Fruit fly (Drosophila melanogaster) whole organism: ENCODE results near the gene Sgs5bis.

Experiments
- CG8478 ChIP-seq: fragments of >200 bp; optimal IDR thresholded peaks from 2 replicates; lab custom pipeline; 2018; ENCODE audit warnings: inconsistent platforms
- Dll ChIP-seq: fragments of >200 bp; optimal IDR thresholded peaks from 2 replicates; lab custom pipeline; 2017
- EcR ChIP-seq, 2 experiments: fragments of >200 bp; optimal IDR thresholded peaks; 2 replicates each; lab custom pipeline; 2017; ENCODE audit warnings: missing biosample characterization in 2 of 2, missing genetic modification characterization in 2 of 2, missing genetic modification reagents in 2 of 2
- pan ChIP-seq: fragments of >200 bp; optimal IDR thresholded peaks from 2 replicates; lab custom pipeline; 2017
- psq ChIP-seq: fragments of >200 bp; optimal IDR thresholded peaks from 2 replicates; lab custom pipeline; 2017
- usp ChIP-seq: fragments of >200 bp; optimal IDR thresholded peaks from 2 replicates; lab custom pipeline; 2017; ENCODE audit warnings: missing biosample characterization, missing genetic modification characterization, mixed read lengths

Gene Sgs5bis

DNA sequence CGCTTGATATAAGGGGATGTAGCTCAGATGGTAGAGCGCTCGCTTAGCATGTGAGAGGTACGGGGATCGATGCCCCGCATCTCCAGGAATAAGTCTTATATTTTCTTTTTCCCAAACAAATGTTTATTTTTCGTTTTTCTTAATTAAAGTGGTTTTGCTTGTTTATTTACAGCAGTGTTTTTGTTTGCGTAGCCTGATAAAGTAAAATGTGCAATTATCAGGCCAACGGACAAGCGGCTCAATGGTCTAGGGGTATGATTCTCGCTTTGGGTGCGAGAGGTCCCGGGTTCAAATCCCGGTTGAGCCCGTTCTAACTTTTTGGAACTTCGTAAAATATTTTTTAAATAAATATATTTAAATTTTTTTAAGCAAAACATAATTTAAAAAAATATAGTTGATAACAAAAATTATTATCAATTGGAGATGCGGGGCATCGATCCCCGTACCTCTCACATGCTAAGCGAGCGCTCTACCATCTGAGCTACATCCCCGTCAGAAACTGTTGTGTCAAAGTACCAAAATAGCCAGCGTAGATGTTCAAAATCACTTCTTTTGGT lies 25.6 kb downstream of the Sgs5bis start:
- no peak for TF ChIP-seq CG8478 (lab: Kevin White, UChicago)
- no peak for TF ChIP-seq EcR (GFP tag; optimal IDR thresholded peaks at IDR 0.05; lab: Kevin White, UChicago)
- TF ChIP-seq usp (GFP tag; lab: Kevin White, UChicago) = no peak
- no peak for TF ChIP-seq psq (lab: Kevin White, UChicago)
- TF ChIP-seq Dll (lab: Kevin White, UChicago) = no peak
- TF ChIP-seq pan (lab: Kevin White, UChicago) = no peak

DNA sequence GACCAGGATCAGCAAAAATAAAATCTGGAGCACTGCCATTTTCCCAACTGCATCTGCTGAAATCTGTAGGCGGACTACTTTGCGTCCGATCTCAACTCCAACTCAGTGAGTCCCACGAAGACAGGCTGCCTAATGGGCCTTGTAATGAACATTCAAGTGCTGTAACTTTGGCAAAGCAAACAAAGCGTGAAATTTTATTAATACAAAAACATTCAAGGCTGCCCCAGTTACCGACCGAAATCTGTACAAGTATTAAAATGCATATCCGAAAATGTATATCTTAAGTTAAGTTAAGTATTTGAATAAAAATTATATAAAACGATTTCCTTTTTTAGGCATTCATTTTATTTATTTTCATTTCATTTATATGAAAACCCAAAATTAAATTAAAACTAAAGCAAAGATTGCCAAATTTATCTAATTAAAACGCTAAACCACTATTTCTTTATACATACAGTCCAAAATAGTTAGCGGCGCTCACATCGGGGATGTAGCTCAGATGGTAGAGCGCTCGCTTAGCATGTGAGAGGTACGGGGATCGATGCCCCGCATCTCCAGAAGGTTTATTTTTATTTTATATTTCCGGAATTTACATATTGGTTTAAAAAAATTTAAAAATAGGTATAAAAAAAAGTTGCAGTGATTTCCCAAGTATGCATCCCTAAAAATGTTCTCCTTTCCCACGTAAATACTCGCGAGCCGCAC lies 28.0 kb downstream of the Sgs5bis start, which contains the start of gene CG14323:
Gene CG14323 (minus strand): TSS at position 51 of the 705 bp plus-strand sequence.
- TF ChIP-seq psq (lab: Kevin White, UChicago) = no peak
- TF ChIP-seq EcR (GFP tag; optimal IDR thresholded peaks at IDR 0.05; lab: Kevin White, UChicago) = no peak
- no peak for TF ChIP-seq pan (lab: Kevin White, UChicago)
- TF ChIP-seq usp (GFP tag; lab: Kevin White, UChicago) = no peak
- no peak for TF ChIP-seq Dll (lab: Kevin White, UChicago)
- no peak for TF ChIP-seq CG8478 (lab: Kevin White, UChicago)

DNA sequence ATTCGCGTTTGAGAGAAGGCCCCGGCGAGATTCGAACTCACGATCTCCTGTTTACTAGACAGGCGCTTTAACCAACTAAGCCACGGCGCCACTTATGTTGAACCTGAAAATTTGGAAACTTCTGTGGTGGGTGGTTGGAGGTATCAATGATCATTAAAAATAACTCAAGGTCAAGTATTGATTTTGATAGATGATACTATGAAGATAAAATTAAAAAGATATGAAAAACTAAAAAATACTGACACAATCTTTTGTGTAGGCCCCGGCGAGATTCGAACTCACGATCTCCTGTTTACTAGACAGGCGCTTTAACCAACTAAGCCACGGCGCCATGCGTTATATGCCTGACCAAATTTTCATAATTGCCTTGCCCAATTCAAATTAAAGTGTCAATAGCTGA lies 30.4 kb downstream of the Sgs5bis start:
- TF ChIP-seq CG8478 (lab: Kevin White, UChicago) = no peak
- TF ChIP-seq EcR (GFP tag; optimal IDR thresholded peaks at IDR 0.05; lab: Kevin White, UChicago) = no peak
- no peak for TF ChIP-seq Dll (lab: Kevin White, UChicago)
- TF ChIP-seq psq (lab: Kevin White, UChicago) = no peak
- TF ChIP-seq pan (lab: Kevin White, UChicago) = no peak
- TF ChIP-seq usp (GFP tag; lab: Kevin White, UChicago) = no peak

DNA sequence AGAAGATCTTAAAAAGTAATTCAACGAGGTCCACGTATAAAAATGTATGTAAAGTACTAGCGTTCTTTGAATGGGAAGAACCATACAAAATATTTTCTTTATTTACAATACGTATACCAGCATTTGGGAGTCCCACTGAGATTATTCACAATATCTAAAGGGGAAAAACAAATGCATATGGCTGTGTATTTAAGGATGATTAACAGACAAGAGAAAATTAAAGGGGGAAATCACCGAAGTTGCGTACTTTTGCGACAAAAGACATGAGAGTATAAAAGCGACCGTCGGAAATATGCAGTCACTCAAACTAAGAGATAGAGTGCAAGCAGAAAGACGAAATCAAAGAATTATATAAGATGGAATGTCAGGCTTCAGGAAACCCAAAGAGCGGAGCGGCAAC lies 30.8 kb downstream of the Sgs5bis start, which contains the start of gene AttD:
Gene AttD (plus strand): TSS at position 301 of the 400 bp plus-strand sequence.
- TF ChIP-seq pan (lab: Kevin White, UChicago) (no peak), usp (GFP tag; lab: Kevin White, UChicago) (no peak), CG8478 (lab: Kevin White, UChicago) (no peak), Dll (lab: Kevin White, UChicago) (no peak), EcR (GFP tag; optimal IDR thresholded peaks at IDR 0.05; lab: Kevin White, UChicago) (no peak), psq (lab: Kevin White, UChicago) (no peak)

DNA sequence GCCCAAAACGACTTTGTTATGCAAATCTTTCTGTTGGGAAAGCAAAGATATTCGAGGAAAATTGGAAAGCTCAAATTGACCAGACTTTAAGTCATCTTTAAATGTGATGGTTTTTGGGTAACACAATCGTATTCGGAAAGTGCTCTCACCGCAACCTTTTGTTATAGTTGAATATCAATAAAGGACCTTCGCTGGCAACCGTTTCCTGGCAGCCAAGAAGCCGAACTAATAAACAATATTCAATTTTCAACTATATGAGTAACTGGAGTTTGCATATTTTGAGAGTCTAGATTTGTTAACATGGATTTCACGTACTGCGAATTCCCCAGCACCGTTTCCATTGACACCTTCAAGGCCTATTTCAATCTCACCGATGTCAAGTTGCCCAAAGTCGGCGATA lies 32.6 kb downstream of the Sgs5bis start, which contains the start of gene CG14325:
Gene CG14325 (plus strand): TSS at position 301 of the 400 bp plus-strand sequence.
- TF ChIP-seq psq (lab: Kevin White, UChicago) = no peak
- no peak for TF ChIP-seq CG8478 (lab: Kevin White, UChicago)
- no peak for TF ChIP-seq pan (lab: Kevin White, UChicago)
- TF ChIP-seq Dll (lab: Kevin White, UChicago) = no peak
- TF ChIP-seq usp (GFP tag; lab: Kevin White, UChicago) = no peak
- no peak for TF ChIP-seq EcR (GFP tag; optimal IDR thresholded peaks at IDR 0.05; lab: Kevin White, UChicago)

DNA sequence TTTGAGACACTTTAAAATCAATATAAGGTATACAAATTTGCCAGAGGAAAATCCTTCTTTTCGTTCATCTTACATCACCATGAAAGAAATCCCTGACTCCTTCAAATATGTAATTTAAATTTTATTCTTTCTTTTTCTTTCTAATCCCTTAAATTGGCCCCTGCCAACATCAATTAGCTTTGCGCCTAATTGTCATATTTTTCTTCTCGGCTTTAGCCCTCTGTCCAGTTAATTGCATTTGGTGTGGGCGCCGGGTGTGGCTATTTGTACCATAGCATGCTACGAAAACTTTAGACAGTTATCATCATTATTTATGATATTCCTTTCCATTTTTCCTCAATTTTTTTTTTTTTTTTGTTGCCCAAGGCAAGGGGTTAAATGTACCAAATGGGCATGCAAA lies 36.2 kb downstream of the Sgs5bis start, which contains the start of gene CG43175:
Gene CG43175 (plus strand): TSS at position 301 of the 400 bp plus-strand sequence.
- TF ChIP-seq Dll (lab: Kevin White, UChicago) (no peak), pan (lab: Kevin White, UChicago) (no peak)

DNA sequence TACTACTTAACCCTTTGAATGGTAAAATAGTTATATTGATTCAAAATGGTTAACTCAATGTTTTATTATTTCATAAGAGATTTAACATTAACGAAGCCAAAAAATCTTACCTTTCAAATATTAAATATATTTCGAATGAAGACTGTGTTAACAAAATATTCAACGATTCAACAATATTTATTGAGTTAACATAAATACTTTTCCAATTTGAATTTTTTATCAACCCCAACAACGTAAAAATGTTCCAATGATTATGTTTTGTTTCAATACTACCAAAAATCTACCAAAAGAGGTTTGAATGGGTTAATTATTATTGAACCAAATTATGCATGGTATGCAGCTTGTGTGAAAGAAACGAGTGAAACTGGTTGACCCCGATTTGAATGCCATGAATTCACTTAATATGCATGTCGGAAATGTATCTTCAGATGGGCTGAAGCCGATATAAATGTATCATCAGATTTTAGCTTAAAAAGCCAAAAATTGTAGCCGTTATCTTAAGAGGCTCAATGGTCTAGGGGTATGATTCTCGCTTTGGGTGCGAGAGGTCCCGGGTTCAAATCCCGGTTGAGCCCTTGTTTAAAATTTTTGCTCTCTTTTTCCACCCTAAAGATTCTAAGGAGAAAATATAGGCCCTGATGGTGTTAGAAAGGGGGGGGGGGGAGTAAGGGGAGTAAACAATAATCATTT lies 37.1 kb downstream of the Sgs5bis start:
- no peak for TF ChIP-seq psq (lab: Kevin White, UChicago)
- TF ChIP-seq usp (GFP tag; lab: Kevin White, UChicago) = no peak
- TF ChIP-seq Dll (lab: Kevin White, UChicago) = no peak
- no peak for TF ChIP-seq pan (lab: Kevin White, UChicago)
- no peak for TF ChIP-seq EcR (GFP tag; optimal IDR thresholded peaks at IDR 0.05; lab: Kevin White, UChicago)
- TF ChIP-seq CG8478 (lab: Kevin White, UChicago) = no peak

DNA sequence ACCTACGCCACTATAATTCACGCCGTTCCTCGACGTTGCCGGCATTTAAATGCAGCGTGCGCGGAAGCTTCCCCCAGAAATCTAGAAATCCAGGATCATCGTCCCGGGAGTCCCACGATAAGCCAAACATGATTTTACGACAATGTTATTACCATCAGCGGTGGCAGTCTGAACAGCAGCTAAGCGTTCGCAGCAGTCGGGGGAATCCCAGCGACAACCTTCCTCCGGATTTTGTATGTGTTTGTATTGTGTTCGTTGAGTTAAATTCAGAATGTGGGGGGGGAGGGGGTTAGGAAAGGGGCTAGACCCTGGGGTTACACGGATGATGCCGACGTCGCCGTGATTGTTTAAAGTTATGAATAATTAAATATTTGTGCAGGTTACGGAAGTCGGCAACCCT lies 49.8 kb downstream of the Sgs5bis start:
- TF ChIP-seq CG8478 (lab: Kevin White, UChicago) = no peak
- TF ChIP-seq usp (GFP tag; lab: Kevin White, UChicago) = no peak
- no peak for TF ChIP-seq EcR (GFP tag; optimal IDR thresholded peaks at IDR 0.05; lab: Kevin White, UChicago)
- TF ChIP-seq pan (lab: Kevin White, UChicago) = no peak
- TF ChIP-seq Dll (lab: Kevin White, UChicago) = no peak
- TF ChIP-seq psq (lab: Kevin White, UChicago) = no peak
